Fruit fly (Drosophila melanogaster) whole organism, pupa: Measurements from ENCODE around the gene CG34012.

Experiments used
- CG10348 ChIP-seq: fragments of 200-800 bp; sonication (Bioruptor generic); IDR thresholded peaks from 2 replicates; pipeline ENCODE4 v1.3.6; 2022; ENCODE audit warnings: missing biosample characterization, missing genetic modification characterization
- CG12605 ChIP-seq: fragments of 200-800 bp; sonication (Bioruptor generic); IDR thresholded peaks from 2 replicates; pipeline ENCODE4 v1.3.6; 2022; ENCODE audit warnings: missing biosample characterization, missing genetic modification characterization
- CG13204 ChIP-seq: fragments of 200-800 bp; sonication (Bioruptor generic); optimal IDR thresholded peaks from 2 replicates; lab custom pipeline; 2018; ENCODE audit warnings: missing biosample characterization, mild to moderate bottlenecking, missing genetic modification characterization, moderate library complexity
- CG14655 ChIP-seq: fragments of 200-800 bp; sonication (Bioruptor generic); optimal IDR thresholded peaks from 3 replicates; lab custom pipeline; 2017; ENCODE audit warnings: mild to moderate bottlenecking, missing biosample characterization, missing genetic modification reagents, missing genetic modification characterization
- CG15710 ChIP-seq: fragments of 200-800 bp; sonication (Bioruptor generic); optimal IDR thresholded peaks from 2 replicates; lab custom pipeline; 2018; ENCODE audit warnings: missing biosample characterization, mild to moderate bottlenecking, missing genetic modification characterization, moderate library complexity
- CG17806 ChIP-seq: fragments of 200-800 bp; sonication (Bioruptor generic); optimal IDR thresholded peaks from 2 replicates; lab custom pipeline; 2018; ENCODE audit warnings: missing biosample characterization, mild to moderate bottlenecking, missing genetic modification characterization, moderate library complexity
- CG32121 ChIP-seq: fragments of 200-800 bp; sonication (Bioruptor generic); IDR thresholded peaks from 2 replicates; pipeline ENCODE4 v1.3.6; 2022; ENCODE audit warnings: missing biosample characterization, missing genetic modification characterization
- CG34367 ChIP-seq: fragments of 200-800 bp; sonication (Bioruptor generic); optimal IDR thresholded peaks from 2 replicates; lab custom pipeline; 2018; ENCODE audit warnings: missing biosample characterization, mild to moderate bottlenecking, missing genetic modification characterization
- CG4496 ChIP-seq: fragments of 200-800 bp; sonication (Bioruptor generic); IDR thresholded peaks from 3 replicates; pipeline ENCODE4 v1.3.6; 2022; ENCODE audit warnings: missing biosample characterization, missing genetic modification characterization
- CG8159 ChIP-seq: fragments of 200-800 bp; sonication (Bioruptor generic); optimal IDR thresholded peaks from 3 replicates; lab custom pipeline; 2018; ENCODE audit warnings: missing biosample characterization, mild to moderate bottlenecking, missing genetic modification characterization, moderate library complexity
- CG8301 ChIP-seq: fragments of 200-800 bp; sonication (Bioruptor generic); optimal IDR thresholded peaks from 2 replicates; lab custom pipeline; 2018; ENCODE audit warnings: missing biosample characterization, mild to moderate bottlenecking, missing genetic modification characterization
- CG9948 ChIP-seq: fragments of 200-800 bp; sonication (Bioruptor generic); optimal IDR thresholded peaks from 2 replicates; lab custom pipeline; 2018; ENCODE audit warnings: missing biosample characterization, mild to moderate bottlenecking, missing genetic modification characterization, moderate library complexity
- D1 ChIP-seq: fragments of 200-800 bp; sonication (Bioruptor generic); optimal IDR thresholded peaks from 2 replicates; lab custom pipeline; 2018; ENCODE audit warnings: missing biosample characterization, mild to moderate bottlenecking, missing genetic modification characterization, moderate library complexity
- EcR ChIP-seq: fragments of 200-800 bp; sonication (Bioruptor generic); optimal IDR thresholded peaks from 3 replicates; lab custom pipeline; 2019; ENCODE audit warnings: missing biosample characterization, missing genetic modification characterization, mild to moderate bottlenecking, moderate library complexity, missing genetic modification reagents
- Ets98B ChIP-seq: fragments of 200-800 bp; sonication (Bioruptor generic); IDR thresholded peaks from 2 replicates; pipeline ENCODE4 v1.3.6; 2022; ENCODE audit warnings: missing biosample characterization, missing genetic modification characterization
- Pif1A ChIP-seq: fragments of 200-800 bp; sonication (Bioruptor generic); optimal IDR thresholded peaks from 3 replicates; lab custom pipeline; 2016; ENCODE audit warnings: missing biosample characterization, missing genetic modification characterization
- Pif1B ChIP-seq: fragments of 200-800 bp; sonication (Bioruptor generic); optimal IDR thresholded peaks from 3 replicates; lab custom pipeline; 2016; ENCODE audit warnings: missing biosample characterization, missing genetic modification characterization
- Snoo ChIP-seq: fragments of 200-800 bp; sonication (Bioruptor generic); optimal IDR thresholded peaks from 3 replicates; lab custom pipeline; 2017; ENCODE audit warnings: missing biosample characterization, mild to moderate bottlenecking, missing genetic modification characterization, inconsistent platforms
- fd96Ca ChIP-seq: fragments of 200-800 bp; sonication (Bioruptor generic); IDR thresholded peaks from 3 replicates; pipeline ENCODE4 v1.3.6; 2022; ENCODE audit warnings: missing biosample characterization, missing genetic modification characterization
- gl ChIP-seq: fragments of 200-800 bp; sonication (Bioruptor generic); optimal IDR thresholded peaks from 2 replicates; lab custom pipeline; 2018; ENCODE audit warnings: missing biosample characterization, mild to moderate bottlenecking, missing genetic modification characterization
- rn ChIP-seq: fragments of 200-800 bp; sonication (Bioruptor generic); IDR thresholded peaks from 2 replicates; pipeline ENCODE4 v1.3.6; 2022; ENCODE audit warnings: missing biosample characterization, missing genetic modification characterization

Gene CG34012

DNA sequence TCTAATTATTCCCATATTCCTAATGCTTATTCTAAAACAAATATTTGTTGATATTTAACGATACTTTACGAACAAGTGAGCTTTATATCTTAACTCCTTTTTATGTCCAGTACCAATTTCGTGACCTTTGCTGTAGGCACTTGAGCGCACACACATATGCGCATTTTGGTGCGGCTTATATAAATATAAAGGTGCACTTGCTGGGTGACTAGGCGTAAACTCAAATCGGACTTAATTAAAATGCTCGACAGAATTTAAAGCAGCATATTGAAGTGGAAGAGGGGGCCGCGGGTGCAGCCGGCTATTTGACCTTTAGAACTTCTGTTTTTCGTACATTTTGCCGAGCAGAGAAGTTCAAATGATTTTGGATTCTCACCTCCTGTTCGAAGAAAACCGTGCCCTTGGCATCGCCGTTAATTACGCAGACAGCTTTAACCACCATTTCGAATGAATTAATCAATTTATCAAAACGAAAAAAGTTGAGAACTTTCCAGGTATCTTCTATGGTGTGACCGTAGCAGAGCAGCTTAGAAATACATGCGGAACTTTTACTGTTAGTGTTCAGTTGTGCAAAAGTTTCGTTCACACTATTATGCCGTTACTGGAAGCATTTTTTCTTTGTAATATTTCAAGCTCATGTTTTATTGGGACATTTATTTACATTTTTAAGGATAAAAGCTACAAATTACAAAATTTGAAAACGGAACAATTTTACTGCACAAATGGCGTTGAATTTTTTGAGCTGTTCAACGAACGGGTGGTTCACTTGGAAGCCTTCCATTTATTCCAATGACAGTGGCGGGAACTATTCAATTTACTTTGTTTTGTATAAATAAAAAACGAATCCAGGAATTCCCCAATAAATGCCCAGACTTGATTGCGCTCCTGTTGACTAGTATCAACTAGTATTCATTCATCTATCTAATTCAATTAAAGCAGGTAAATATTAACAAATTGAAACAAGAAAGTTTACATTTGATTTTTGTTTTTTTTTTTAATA, 4.2 kb upstream of the CG34012 start, which contains the start of gene Sod1:
Gene Sod1, minus strand, starts transcription at position 543 of the 1,000 bp plus-strand sequence.
- TF ChIP-seq D1 (no peak), CG4496 (GFP tag; lab: Robert Waterston, UW) (peak; percentile 62; the same call in 1 of the 3 replicates), Pif1B (GFP tag; lab: Kevin White, UChicago) (peak; percentile 51), CG34367 (peak; percentile 53), Pif1A (GFP tag; lab: Kevin White, UChicago) (peak; percentile 74), CG15710 (peak; percentile 41), CG32121 (no peak), CG13204 (GFP tag; lab: Kevin White, UChicago) (no peak), Ets98B (GFP tag; lab: Robert Waterston, UW) (peak; percentile 58; the same call in 1 of the 2 replicates), CG12605 (GFP tag; lab: Robert Waterston, UW) (peak; percentile 63), Snoo (tag; lab: Kevin White, UChicago) (peak; percentile 65), rn (GFP tag; lab: Robert Waterston, UW) (no peak), CG8301 (tag; lab: Kevin White, UChicago) (peak; percentile 46), CG9948 (tag; lab: Kevin White, UChicago) (no peak), CG17806 (tag; lab: Kevin White, UChicago) (no peak), gl (tag; lab: Kevin White, UChicago) (peak; percentile 76), CG10348 (GFP tag; lab: Robert Waterston, UW) (no peak), CG8159 (tag; lab: Kevin White, UChicago) (peak; percentile 41), EcR (GFP tag; lab: Kevin White, UChicago) (peak; percentile 78), CG14655 (no peak), fd96Ca (GFP tag; lab: Robert Waterston, UW) (no peak)

DNA sequence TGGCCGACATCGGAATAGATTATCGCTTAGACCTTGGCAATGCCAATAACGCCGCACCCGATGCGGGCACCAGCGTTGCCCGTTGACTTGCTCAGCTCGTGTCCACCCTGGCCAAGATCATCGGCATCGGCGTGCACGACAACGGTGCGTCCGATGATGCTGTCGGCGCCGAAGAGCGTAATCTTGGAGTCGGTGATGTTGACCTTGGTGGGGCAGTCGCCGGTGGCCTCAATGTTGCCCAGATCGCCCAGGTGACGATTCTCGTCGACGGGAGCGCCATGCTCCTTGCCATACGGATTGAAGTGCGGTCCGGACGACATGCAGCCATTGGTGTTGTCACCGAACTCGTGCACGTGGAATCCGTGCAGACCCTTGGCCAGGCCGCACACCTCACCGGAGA, 3.1 kb upstream of the CG34012 start:
- no peak for TF ChIP-seq Ets98B (GFP tag; lab: Robert Waterston, UW)
- TF ChIP-seq rn (GFP tag; lab: Robert Waterston, UW) = peak; percentile 46; the same call in 1 of the 2 replicates

DNA sequence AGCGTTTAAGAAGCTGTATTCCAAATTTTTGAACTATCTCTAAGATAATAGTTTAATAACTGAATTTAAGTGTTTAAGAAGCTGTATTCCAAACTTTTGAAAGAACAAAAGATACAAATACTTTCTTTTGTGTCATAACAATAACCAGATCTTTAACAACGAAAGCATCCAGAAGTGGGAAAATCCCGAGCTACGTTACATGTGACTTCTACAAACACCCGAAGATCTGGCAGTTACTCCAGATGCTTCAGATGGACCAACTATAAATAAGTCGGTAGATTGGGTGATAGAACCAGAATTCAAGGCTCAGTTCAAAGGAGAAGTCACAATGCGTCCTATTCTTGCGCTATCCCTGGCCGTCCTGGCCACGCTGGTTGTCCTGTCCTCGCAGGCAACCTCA, 1.4 kb downstream of the CG34012 start, which contains the start of gene CG12522:
Gene CG12522, plus strand, starts transcription at position 301 of the 400 bp plus-strand sequence.
- TF ChIP-seq rn (GFP tag; lab: Robert Waterston, UW) (no peak), EcR (GFP tag; lab: Kevin White, UChicago) (no peak), CG17806 (tag; lab: Kevin White, UChicago) (no peak), Ets98B (GFP tag; lab: Robert Waterston, UW) (no peak), Pif1A (GFP tag; lab: Kevin White, UChicago) (no peak), CG32121 (no peak), CG12605 (GFP tag; lab: Robert Waterston, UW) (no peak), CG8301 (tag; lab: Kevin White, UChicago) (no peak), CG15710 (no peak), CG13204 (GFP tag; lab: Kevin White, UChicago) (no peak), Snoo (tag; lab: Kevin White, UChicago) (no peak), Pif1B (GFP tag; lab: Kevin White, UChicago) (no peak), CG34367 (no peak)

DNA sequence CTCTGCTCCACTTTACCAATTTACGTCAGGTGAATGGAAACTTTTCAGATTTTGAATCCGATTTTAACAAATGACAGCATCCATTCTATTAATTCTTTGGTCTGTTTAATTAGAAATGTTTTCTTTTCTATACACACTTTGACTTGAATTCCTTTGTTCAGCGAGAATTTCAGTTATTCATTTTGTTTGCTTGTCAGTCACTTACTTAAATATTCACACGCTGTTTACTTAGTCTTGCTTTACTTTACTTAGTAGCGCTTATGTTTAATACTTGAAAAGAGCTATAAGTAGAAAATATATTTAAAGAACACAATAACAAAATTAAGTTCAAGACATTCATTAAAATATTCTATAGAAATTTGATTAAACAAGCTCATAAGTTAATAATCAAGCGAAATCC, 1.9 kb downstream of the CG34012 start, which contains the start of gene CG32073:
Gene CG32073, minus strand, starts transcription at position 151 of the 400 bp plus-strand sequence.
- TF ChIP-seq Pif1A (GFP tag; lab: Kevin White, UChicago) (no peak), CG12605 (GFP tag; lab: Robert Waterston, UW) (no peak), Pif1B (GFP tag; lab: Kevin White, UChicago) (no peak), CG4496 (GFP tag; lab: Robert Waterston, UW) (no peak), EcR (GFP tag; lab: Kevin White, UChicago) (no peak), CG17806 (tag; lab: Kevin White, UChicago) (no peak), CG13204 (GFP tag; lab: Kevin White, UChicago) (no peak), gl (tag; lab: Kevin White, UChicago) (no peak), CG8159 (tag; lab: Kevin White, UChicago) (no peak), CG15710 (no peak)
- TF ChIP-seq, all 21 proteins: peak for 0

DNA sequence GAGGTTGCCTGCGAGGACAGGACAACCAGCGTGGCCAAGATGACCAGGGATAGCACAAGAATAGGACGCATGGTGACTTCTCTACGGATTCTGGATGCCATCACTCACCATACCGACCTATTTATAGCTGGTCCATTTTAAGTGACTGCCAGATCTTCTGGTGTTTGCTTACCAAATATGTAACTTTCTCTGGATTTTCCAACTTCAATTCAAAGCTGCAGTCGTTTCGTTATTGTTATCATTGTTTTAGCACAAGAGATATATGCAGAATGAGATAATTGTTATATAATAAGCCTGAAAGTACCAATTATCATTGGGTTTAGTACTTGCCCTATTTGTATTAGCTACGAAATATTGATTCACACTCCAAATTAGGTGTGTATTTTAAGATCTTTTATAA, 5.5 kb downstream of the CG34012 start, which contains the start of gene CG32071:
Gene CG32071, minus strand, starts transcription at position 101 of the 400 bp plus-strand sequence.
- no peak for TF ChIP-seq CG9948 (tag; lab: Kevin White, UChicago)
- no peak for TF ChIP-seq CG14655
- no peak for TF ChIP-seq CG8301 (tag; lab: Kevin White, UChicago)
- TF ChIP-seq EcR (GFP tag; lab: Kevin White, UChicago) = no peak
- no peak for TF ChIP-seq CG12605 (GFP tag; lab: Robert Waterston, UW)
- no peak for TF ChIP-seq CG32121
- TF ChIP-seq Snoo (tag; lab: Kevin White, UChicago) = no peak
- TF ChIP-seq fd96Ca (GFP tag; lab: Robert Waterston, UW) = no peak
- no peak for TF ChIP-seq CG34367
- TF ChIP-seq CG8159 (tag; lab: Kevin White, UChicago) = no peak
- no peak for TF ChIP-seq CG13204 (GFP tag; lab: Kevin White, UChicago)
- TF ChIP-seq CG4496 (GFP tag; lab: Robert Waterston, UW) = no peak
- TF ChIP-seq D1 = no peak
